Fruit fly (Drosophila melanogaster): ENCODE measurements around the gene CG34008.

Gene CG34008

DNA sequence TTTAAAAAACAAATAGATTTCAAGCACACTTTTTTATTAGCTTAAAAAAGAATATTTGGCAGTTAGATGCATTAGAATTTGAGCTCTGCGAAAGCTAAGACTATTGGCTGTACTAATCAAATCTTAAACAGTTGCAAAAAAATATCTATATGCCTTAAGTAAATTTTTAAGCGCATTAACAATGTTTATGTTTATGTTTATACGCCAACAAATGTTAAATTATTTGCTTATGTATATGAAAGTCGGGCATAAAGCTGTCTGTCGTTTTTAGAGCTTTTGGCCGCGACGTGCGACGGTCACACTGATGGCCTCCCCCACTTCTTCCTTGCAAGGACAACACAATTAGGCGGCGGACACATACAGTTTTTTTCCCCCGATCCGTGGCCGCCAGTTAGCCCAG, 36.3 kb upstream of the CG34008 start, which contains the start of gene CG5466:
Gene CG5466 (plus strand): TSS at position 301 of the 400 bp plus-strand sequence.
- no peak for TF ChIP-seq Smox (GFP tag; optimal IDR thresholded peaks at IDR 0.05)
- TF ChIP-seq Eip78C (GFP tag), result peak; percentile 22

DNA sequence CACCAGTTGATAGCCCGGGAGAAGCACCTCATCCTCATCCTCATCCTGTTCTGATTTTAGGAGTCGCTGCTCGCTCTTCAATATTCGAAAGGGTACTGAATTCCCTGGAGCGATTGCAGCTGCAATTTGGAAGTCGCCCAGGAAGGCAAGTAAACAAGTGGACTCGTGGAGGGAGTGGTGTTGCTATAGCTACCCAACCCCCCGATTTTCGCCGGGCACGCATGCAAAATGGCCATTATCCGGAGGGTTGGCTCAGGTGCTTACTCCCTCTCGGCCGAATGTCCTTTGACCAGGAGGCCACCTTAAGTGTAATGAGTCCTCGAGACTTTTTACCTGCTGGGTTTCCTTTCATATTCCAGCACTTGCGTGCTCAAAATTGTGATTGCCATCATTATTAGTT, 35.5 kb upstream of the CG34008 start, which contains the start of gene CG15923:
Gene CG15923 (minus strand): TSS at position 101 of the 400 bp plus-strand sequence.
- TF ChIP-seq CG11294 (GFP tag; IDR thresholded peaks at IDR 0.05) (no peak), CG7368 (GFP tag; optimal IDR thresholded peaks at IDR 0.05) (no peak), CG10631 (GFP tag; optimal IDR thresholded peaks at IDR 0.05) (no peak), pdm3 (GFP tag; optimal IDR thresholded peaks at IDR 0.05) (no peak), ss (GFP tag; optimal IDR thresholded peaks at IDR 0.05) (no peak), CG34406 (GFP tag; optimal IDR thresholded peaks at IDR 0.05) (no peak), CG10669 (GFP tag; optimal IDR thresholded peaks at IDR 0.05) (no peak), CG15336 (GFP tag; IDR thresholded peaks at IDR 0.05) (no peak), CG11762 (GFP tag; optimal IDR thresholded peaks at IDR 0.05; ENCODE audit: insufficient read depth) (no peak)

DNA sequence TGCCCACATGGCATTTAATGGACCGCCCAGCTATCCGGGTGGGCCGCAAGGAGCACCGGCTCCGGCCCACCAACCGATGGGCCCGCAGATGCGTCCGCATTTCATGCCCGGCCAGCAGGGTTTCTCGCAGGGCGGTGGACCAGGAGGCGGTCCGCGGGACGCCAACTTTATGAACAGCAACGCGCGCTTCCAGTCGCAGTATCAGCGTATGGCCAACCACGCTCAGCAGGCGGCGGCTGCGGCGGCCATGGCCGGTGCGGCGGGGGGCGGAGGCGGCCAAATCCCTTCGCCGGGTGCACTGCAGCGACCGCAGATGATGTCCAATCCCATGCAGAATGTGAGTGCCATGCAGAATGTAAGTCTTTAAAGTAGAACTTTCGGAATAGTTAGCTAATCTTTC, 26.9 kb upstream of the CG34008 start:
- TF ChIP-seq CG11762 (GFP tag; optimal IDR thresholded peaks at IDR 0.05; ENCODE audit: insufficient read depth) (no peak), CG6792 (GFP tag; optimal IDR thresholded peaks at IDR 0.05) (no peak), ss (GFP tag; optimal IDR thresholded peaks at IDR 0.05) (no peak), Eip78C (GFP tag) (no peak), achi (GFP tag; optimal IDR thresholded peaks at IDR 0.05) (no peak), Hr39 (GFP tag; optimal IDR thresholded peaks at IDR 0.05) (no peak), Hr4 (GFP tag; optimal IDR thresholded peaks at IDR 0.05) (no peak), CG11902 (GFP tag; optimal IDR thresholded peaks at IDR 0.05) (no peak), OdsH (GFP tag; optimal IDR thresholded peaks at IDR 0.05) (no peak), dsx (GFP tag; optimal IDR thresholded peaks at IDR 0.05; ENCODE audit: poor library complexity, severe bottlenecking) (no peak), CG8119 (GFP tag; IDR thresholded peaks at IDR 0.05) (no peak), CG7368 (GFP tag; optimal IDR thresholded peaks at IDR 0.05) (no peak), eg (GFP tag; IDR thresholded peaks at IDR 0.05) (no peak), CG34406 (GFP tag; optimal IDR thresholded peaks at IDR 0.05) (no peak), fd59A (GFP tag; optimal IDR thresholded peaks at IDR 0.05) (no peak), Eip93F (GFP tag; optimal IDR thresholded peaks at IDR 0.05) (no peak), cyc (GFP tag; optimal IDR thresholded peaks at IDR 0.05) (no peak), CG32006 (GFP tag; optimal IDR thresholded peaks at IDR 0.05) (no peak), Met (GFP tag; optimal IDR thresholded peaks at IDR 0.05) (no peak), Ets21C (GFP tag; optimal IDR thresholded peaks at IDR 0.05) (no peak)

DNA sequence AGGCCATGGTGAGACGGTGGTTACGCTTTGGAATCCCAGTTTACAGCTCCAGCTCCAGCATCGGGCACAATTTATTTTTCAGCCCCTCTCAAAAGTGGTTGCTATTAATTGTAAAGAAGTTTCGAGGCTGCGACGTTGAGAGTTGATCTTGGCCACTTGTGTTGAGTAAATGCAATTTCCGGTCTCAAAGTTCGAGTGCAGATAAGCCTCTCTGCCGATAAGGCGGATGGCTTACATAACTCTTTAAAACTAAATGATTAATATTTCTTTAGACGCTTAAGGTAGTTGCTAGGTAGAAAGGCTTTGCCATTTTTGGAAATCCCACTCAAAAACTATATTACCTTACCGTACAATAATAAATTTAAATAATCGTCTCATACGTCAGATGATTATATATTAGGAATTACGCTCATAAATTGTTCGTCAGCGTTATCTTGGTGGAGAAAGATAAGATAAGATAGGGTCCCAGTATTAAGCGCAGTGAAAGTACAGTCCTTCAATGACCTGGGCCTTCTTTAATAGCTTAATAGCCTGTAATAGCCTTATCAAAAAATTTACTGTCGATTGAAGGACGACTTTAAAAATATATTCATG, 24.3 kb upstream of the CG34008 start:
- no peak for TF ChIP-seq fd59A (GFP tag; optimal IDR thresholded peaks at IDR 0.05)
- TF ChIP-seq CG10669 (GFP tag; optimal IDR thresholded peaks at IDR 0.05), result no peak
- no peak for TF ChIP-seq lz (GFP tag; optimal IDR thresholded peaks at IDR 0.05)
- TF ChIP-seq CG31627 (GFP tag; optimal IDR thresholded peaks at IDR 0.05), result no peak
- no peak for TF ChIP-seq CG6808 (GFP tag; optimal IDR thresholded peaks at IDR 0.05)
- TF ChIP-seq CG7368 (GFP tag; optimal IDR thresholded peaks at IDR 0.05), result no peak
- no peak for TF ChIP-seq net (GFP tag; optimal IDR thresholded peaks at IDR 0.05)
- no peak for TF ChIP-seq CG6163 (GFP tag; IDR thresholded peaks at IDR 0.05)
- TF ChIP-seq salr (GFP tag; optimal IDR thresholded peaks at IDR 0.05), result no peak
- no peak for TF ChIP-seq Met (GFP tag; optimal IDR thresholded peaks at IDR 0.05)

DNA sequence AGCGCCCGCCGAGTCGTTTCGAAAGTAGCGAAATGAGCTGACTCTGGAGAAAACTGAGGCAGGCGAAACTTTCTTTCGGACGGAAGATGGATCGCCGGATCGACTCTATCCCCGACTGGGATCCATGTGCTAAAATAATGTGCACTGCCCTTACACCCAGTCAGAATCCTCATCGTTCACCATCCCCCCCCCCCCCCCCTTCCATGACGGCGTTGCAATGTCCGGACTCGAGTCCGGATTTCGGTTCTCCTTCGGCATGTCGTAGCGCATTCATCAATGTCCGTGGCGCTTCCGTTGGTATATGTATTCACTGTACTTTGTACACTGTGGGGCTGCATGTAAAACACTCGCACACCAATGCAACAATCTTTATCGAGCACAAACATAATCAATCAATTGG, 23.8 kb upstream of the CG34008 start:
- no peak for TF ChIP-seq Eip78C (GFP tag)
- peak; percentile 6 for TF ChIP-seq CG1621 (tag; optimal IDR thresholded peaks at IDR 0.05)
